Worm (Caenorhabditis elegans) whole organism, L1 larva: ENCODE measurements around the gene ZK54.3.

Source experiments
- dsc-1 ChIP-seq: sonication (generic microtip); optimal IDR thresholded peaks from 2 replicates; lab custom pipeline; 2016; ENCODE audit warnings: mild to moderate bottlenecking, missing genetic modification characterization, missing compliant biosample characterization
- elt-3 ChIP-seq, 6 experiments: fragments of 150-350 bp in 1 of 6; sonication (generic microtip); optimal IDR thresholded peaks; 2 replicates each; lab custom pipeline; 2017 to 2018; ENCODE audit warnings: missing biosample characterization in 6 of 6, missing genetic modification characterization in 6 of 6, inconsistent platforms in 1 of 6
- isw-1 ChIP-seq: fragments of 200-800 bp; sonication (Bioruptor generic); IDR thresholded peaks from 2 replicates; pipeline ENCODE4 v1.3.6; 2022; ENCODE audit warnings: missing genetic modification characterization, missing compliant biosample characterization
- lin-14 ChIP-seq: fragments of 200-800 bp; sonication (Bioruptor generic); optimal IDR thresholded peaks from 2 replicates; lab custom pipeline; 2018; ENCODE audit warnings: mild to moderate bottlenecking, missing genetic modification characterization, moderate library complexity, missing compliant biosample characterization
- mdl-1 ChIP-seq, 2 experiments: fragments of 150-350 bp; optimal IDR thresholded peaks; 2 replicates each; lab custom pipeline; 2014 to 2017; ENCODE audit warnings: missing biosample characterization in 2 of 2, missing genetic modification characterization in 2 of 2, inconsistent platforms in 1 of 2
- nhr-76 ChIP-seq: sonication (generic microtip); optimal IDR thresholded peaks from 2 replicates; lab custom pipeline; 2017; ENCODE audit warnings: missing biosample characterization, missing genetic modification characterization
- pqm-1 ChIP-seq: sonication (generic microtip); optimal IDR thresholded peaks from 3 replicates; lab custom pipeline; 2017; ENCODE audit warnings: missing biosample characterization, missing genetic modification characterization
- sup-37 ChIP-seq: fragments of 200-800 bp; sonication (Bioruptor generic); optimal IDR thresholded peaks from 2 replicates; lab custom pipeline; 2018; ENCODE audit warnings: mild to moderate bottlenecking, missing genetic modification characterization, missing compliant biosample characterization
- tbx-2 ChIP-seq: sonication (generic microtip); optimal IDR thresholded peaks from 2 replicates; lab custom pipeline; 2016; ENCODE audit warnings: missing genetic modification characterization, missing compliant biosample characterization

DNA sequence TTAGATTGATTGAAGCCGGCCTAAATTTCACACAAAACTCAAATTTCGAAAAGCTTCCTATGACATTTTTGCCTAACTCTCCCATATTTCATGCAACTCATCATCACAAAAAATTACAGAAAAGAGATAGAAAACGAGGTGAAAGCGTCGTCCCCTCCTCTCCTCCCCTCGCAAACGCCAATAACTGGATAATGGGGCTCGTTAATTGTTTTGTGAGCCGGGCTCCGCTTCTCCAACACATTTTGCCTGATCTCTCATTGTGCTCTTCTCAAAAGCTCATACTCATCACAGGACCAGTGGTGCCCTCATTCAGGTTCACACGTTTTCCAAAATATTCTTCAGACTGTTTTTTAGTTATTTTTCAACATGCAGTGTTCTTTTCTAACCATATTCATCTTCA lies 38.0 kb downstream of the ZK54.3 start, which contains the start of gene pbo-6:
- TF ChIP-seq lin-14 (GFP tag; lab: Kevin White, UChicago) (no peak), isw-1 (GFP tag; lab: Robert Waterston, UW) (no peak), nhr-76 (no peak), sup-37 (GFP tag; lab: Kevin White, UChicago) (no peak), tbx-2 (tag; lab: Kevin White, UChicago) (no peak), pqm-1 (tag; lab: Kevin White, UChicago) (no peak), dsc-1 (tag; lab: Kevin White, UChicago) (no peak), elt-3 (tag; optimal IDR thresholded peaks at IDR 0.05; lab: Kevin White, UChicago) (no peak), mdl-1 (tag; optimal IDR thresholded peaks at IDR 0.05; lab: Kevin White, UChicago) (no peak)
